Worm (Caenorhabditis elegans) whole organism, mixed stage, embryonic: ENCODE data around the gene madf-3.

Experiments used
- M03D4.4 ChIP-seq: sonication (generic microtip); optimal IDR thresholded peaks from 2 replicates; lab custom pipeline; 2017; ENCODE audit warnings: mild to moderate bottlenecking, missing genetic modification characterization, missing compliant biosample characterization
- bed-3 ChIP-seq: fragments of 200-800 bp; sonication (Bioruptor generic); optimal IDR thresholded peaks from 3 replicates; lab custom pipeline; 2018; ENCODE audit warnings: mild to moderate bottlenecking, missing genetic modification characterization, moderate library complexity, missing compliant biosample characterization
- ces-1 ChIP-seq: fragments of 150-350 bp; optimal IDR thresholded peaks from 2 replicates; lab custom pipeline; 2014; ENCODE audit warnings: missing biosample characterization, missing genetic modification reagents, missing genetic modification characterization
- cnd-1 ChIP-seq: fragments of 200-800 bp; sonication (Bioruptor generic); optimal IDR thresholded peaks from 2 replicates; lab custom pipeline; 2018; ENCODE audit warnings: mild to moderate bottlenecking, missing genetic modification characterization, missing compliant biosample characterization
- lin-13 ChIP-seq: fragments of 150-350 bp; optimal IDR thresholded peaks from 2 replicates; lab custom pipeline; 2014; ENCODE audit warnings: missing biosample characterization, missing genetic modification characterization
- lsy-2 ChIP-seq: fragments of 150-350 bp; optimal IDR thresholded peaks from 2 replicates; lab custom pipeline; 2014; ENCODE audit warnings: missing biosample characterization, missing genetic modification characterization
- mep-1 ChIP-seq: fragments of 150-350 bp; optimal IDR thresholded peaks from 2 replicates; lab custom pipeline; 2017; ENCODE audit warnings: missing biosample characterization, missing genetic modification reagents, missing genetic modification characterization, inconsistent platforms
- snpc-4 ChIP-seq: fragments of 150-350 bp; optimal IDR thresholded peaks from 2 replicates; lab custom pipeline; 2014; ENCODE audit warnings: missing biosample characterization, missing genetic modification characterization
- unc-39 ChIP-seq: fragments of 150-350 bp; optimal IDR thresholded peaks from 2 replicates; lab custom pipeline; 2014; ENCODE audit warnings: missing biosample characterization, missing genetic modification characterization
- unc-62 ChIP-seq: fragments of 150-350 bp; optimal IDR thresholded peaks from 2 replicates; lab custom pipeline; 2014; ENCODE audit warnings: missing biosample characterization, missing genetic modification reagents, missing genetic modification characterization
- ztf-11 ChIP-seq: fragments of 150-350 bp; optimal IDR thresholded peaks from 2 replicates; lab custom pipeline; 2014; ENCODE audit warnings: missing biosample characterization, missing genetic modification characterization

DNA sequence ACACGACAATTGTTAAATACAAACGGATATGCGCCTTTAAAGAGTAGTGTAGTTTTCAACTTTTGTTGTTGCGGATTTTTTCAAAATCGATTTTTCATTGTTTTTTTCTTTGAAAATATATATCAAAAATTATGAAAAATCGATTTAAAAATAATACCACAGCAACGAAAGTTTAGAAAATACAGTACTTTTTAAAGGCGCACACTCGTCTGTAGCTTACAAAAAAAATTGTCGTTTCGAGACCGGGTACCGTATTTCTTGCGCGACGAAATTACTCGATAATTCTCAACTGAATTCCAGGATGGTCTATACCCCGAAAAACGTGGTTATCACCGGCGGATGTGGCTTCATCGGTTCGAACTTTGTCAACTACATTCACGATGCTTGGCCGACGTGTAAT is 39.7 kb upstream of the madf-3 start, which contains the start of gene rml-4:
- TF ChIP-seq snpc-4 (no peak), lsy-2 (tag; lab: Kevin White, UChicago) (no peak), M03D4.4 (tag; lab: Kevin White, UChicago) (no peak), ces-1 (no peak), bed-3 (GFP tag; lab: Kevin White, UChicago) (no peak), unc-39 (tag; lab: Kevin White, UChicago) (no peak), unc-62 (no peak), mep-1 (no peak), lin-13 (tag; lab: Kevin White, UChicago) (no peak), ztf-11 (tag; lab: Kevin White, UChicago) (no peak), cnd-1 (no peak)
